Fruit fly (Drosophila melanogaster) whole organism, wandering third instar larva: Measurements from ENCODE around the gene CG15535.

ENCODE experiments used
- Abd-B ChIP-seq: fragments of >200 bp; optimal IDR thresholded peaks from 2 replicates; lab custom pipeline; 2017; ENCODE audit warnings: missing biosample characterization, missing genetic modification characterization
- CG9705 ChIP-seq: fragments of 200-800 bp; sonication (Bioruptor generic); optimal IDR thresholded peaks from 2 replicates; lab custom pipeline; 2018; ENCODE audit warnings: missing biosample characterization, mild to moderate bottlenecking, missing genetic modification characterization
- CrebA ChIP-seq: fragments of 200-800 bp; sonication (Bioruptor generic); optimal IDR thresholded peaks from 2 replicates; lab custom pipeline; 2016; ENCODE audit warnings: missing biosample characterization, mild to moderate bottlenecking, missing genetic modification characterization, borderline replicate concordance
- Dfd ChIP-seq: fragments of >200 bp; optimal IDR thresholded peaks from 2 replicates; lab custom pipeline; 2017; ENCODE audit warnings: missing biosample characterization, missing genetic modification characterization
- Dif ChIP-seq: fragments of 200-275, 200-300 bp; sonication (Bioruptor generic); optimal IDR thresholded peaks from 2 replicates; lab custom pipeline; 2018; ENCODE audit warnings: missing biosample characterization, missing genetic modification characterization; ENCODE audit not compliant: partially characterized antibody
- GATAd ChIP-seq: sonication (Bioruptor generic); optimal IDR thresholded peaks from 2 replicates; lab custom pipeline; 2016; ENCODE audit warnings: missing biosample characterization, missing genetic modification characterization
- HLH106 ChIP-seq: fragments of 200-800 bp; optimal IDR thresholded peaks from 3 replicates; lab custom pipeline; 2019; ENCODE audit warnings: missing biosample characterization, mild to moderate bottlenecking, missing genetic modification characterization, moderate library complexity
- Hnf4 ChIP-seq: fragments of 200-800 bp; sonication (Bioruptor generic); optimal IDR thresholded peaks from 2 replicates; lab custom pipeline; 2016; ENCODE audit warnings: missing biosample characterization, mild to moderate bottlenecking, missing genetic modification characterization
- Hr83 ChIP-seq: fragments of 200-300 bp; sonication (Bioruptor generic); optimal IDR thresholded peaks from 2 replicates; lab custom pipeline; 2016; ENCODE audit warnings: missing biosample characterization, mild to moderate bottlenecking, missing genetic modification characterization, moderate library complexity; ENCODE audit not compliant: poor library complexity, severe bottlenecking
- Jra ChIP-seq: sonication (Bioruptor generic); optimal IDR thresholded peaks from 2 replicates; lab custom pipeline; 2016; ENCODE audit warnings: missing biosample characterization, missing genetic modification characterization
- Mio ChIP-seq: sonication (Bioruptor generic); optimal IDR thresholded peaks from 2 replicates; lab custom pipeline; 2016; ENCODE audit warnings: missing biosample characterization, missing genetic modification characterization
- N ChIP-seq: fragments of >200 bp; optimal IDR thresholded peaks from 2 replicates; lab custom pipeline; 2018; ENCODE audit warnings: missing biosample characterization, missing external identifiers, missing genetic modification characterization
- OdsH ChIP-seq: fragments of 200-800 bp; sonication (Bioruptor generic); optimal IDR thresholded peaks from 2 replicates; lab custom pipeline; 2016; ENCODE audit warnings: missing biosample characterization, mild to moderate bottlenecking, missing genetic modification characterization
- Rel ChIP-seq, 2 experiments: fragments of 200-800 bp; sonication (Bioruptor generic) in 1 of 2; optimal IDR thresholded peaks; 2 replicates in 1 of 2; 3 replicates in 1 of 2; lab custom pipeline; 2016 to 2019; ENCODE audit warnings: mild to moderate bottlenecking in 2 of 2, missing biosample characterization in 2 of 2, missing genetic modification characterization in 2 of 2, moderate library complexity in 1 of 2
- Sp1 ChIP-seq: fragments of 200-800 bp; sonication (Bioruptor generic); optimal IDR thresholded peaks from 3 replicates; lab custom pipeline; 2019; ENCODE audit warnings: missing biosample characterization, mild to moderate bottlenecking, missing genetic modification characterization, moderate library complexity
- Vsx2 ChIP-seq: fragments of 200-300, 225-300 bp; sonication (Bioruptor generic); optimal IDR thresholded peaks from 2 replicates; lab custom pipeline; 2018; ENCODE audit warnings: missing biosample characterization, missing genetic modification characterization; ENCODE audit not compliant: partially characterized antibody
- brk ChIP-seq: fragments of 200-800 bp; sonication (Bioruptor generic); optimal IDR thresholded peaks from 2 replicates; lab custom pipeline; 2016; ENCODE audit warnings: missing biosample characterization, mild to moderate bottlenecking, missing genetic modification characterization
- dl ChIP-seq, 2 experiments: fragments of 175-275, 200-275 bp in 1 of 2; fragments of 200-275 bp in 1 of 2; sonication (Bioruptor generic); optimal IDR thresholded peaks; lab custom pipeline; 2018; ENCODE audit warnings: mild to moderate bottlenecking in 2 of 2, missing biosample characterization in 2 of 2, missing genetic modification characterization in 2 of 2, moderate library complexity in 2 of 2; ENCODE audit not compliant: partially characterized antibody in 2 of 2, insufficient read depth in 1 of 2
- dsf ChIP-seq: sonication (Bioruptor generic); optimal IDR thresholded peaks from 2 replicates; lab custom pipeline; 2016; ENCODE audit warnings: missing biosample characterization, missing genetic modification characterization, borderline replicate concordance
- ey ChIP-seq: fragments of 200-800 bp; sonication (Bioruptor generic); optimal IDR thresholded peaks from 2 replicates; lab custom pipeline; 2016; ENCODE audit warnings: missing biosample characterization, missing genetic modification characterization
- foxo ChIP-seq, 2 experiments: fragments of 200-800 bp; sonication (Bioruptor generic); optimal IDR thresholded peaks; 2 replicates in 1 of 2; 3 replicates in 1 of 2; lab custom pipeline; 2016 to 2017; ENCODE audit warnings: missing biosample characterization in 2 of 2, missing genetic modification characterization in 2 of 2
- fru ChIP-seq: fragments of 200-800 bp; sonication (Bioruptor generic); optimal IDR thresholded peaks from 3 replicates; lab custom pipeline; 2016; ENCODE audit warnings: missing biosample characterization, mild to moderate bottlenecking, missing genetic modification characterization
- h ChIP-seq: fragments of 200-800 bp; sonication (Bioruptor generic); optimal IDR thresholded peaks from 3 replicates; lab custom pipeline; 2016; ENCODE audit warnings: missing biosample characterization, mild to moderate bottlenecking, missing genetic modification characterization
- jim ChIP-seq: fragments of 175-275, 200-325 bp; sonication (Bioruptor generic); optimal IDR thresholded peaks from 2 replicates; lab custom pipeline; 2016; ENCODE audit warnings: missing biosample characterization, mild to moderate bottlenecking, missing genetic modification characterization
- pan ChIP-seq: fragments of >200 bp; optimal IDR thresholded peaks from 2 replicates; lab custom pipeline; 2017
- psq ChIP-seq: fragments of 200-800 bp; sonication (Bioruptor generic); optimal IDR thresholded peaks from 3 replicates; lab custom pipeline; 2017; ENCODE audit warnings: missing biosample characterization, mild to moderate bottlenecking, missing genetic modification characterization, moderate library complexity
- rgr ChIP-seq: fragments of 200-800 bp; sonication (Bioruptor generic); optimal IDR thresholded peaks from 3 replicates; lab custom pipeline; 2016; ENCODE audit warnings: missing biosample characterization, mild to moderate bottlenecking, missing genetic modification characterization
- sage ChIP-seq: fragments of 200-800 bp; sonication (Bioruptor generic); optimal IDR thresholded peaks from 2 replicates; lab custom pipeline; 2016; ENCODE audit warnings: missing biosample characterization, mild to moderate bottlenecking, missing genetic modification characterization
- sv ChIP-seq: fragments of 200-800 bp; sonication (Bioruptor generic); optimal IDR thresholded peaks from 3 replicates; lab custom pipeline; 2016; ENCODE audit warnings: missing biosample characterization, missing genetic modification characterization
- usp ChIP-seq: fragments of >200 bp; optimal IDR thresholded peaks from 2 replicates; lab custom pipeline; 2017; ENCODE audit warnings: missing biosample characterization, missing genetic modification characterization
- woc ChIP-seq: sonication (Bioruptor generic); optimal IDR thresholded peaks from 2 replicates; lab custom pipeline; 2016; ENCODE audit warnings: missing biosample characterization, mild to moderate bottlenecking, missing genetic modification characterization

CG15535 gene

DNA sequence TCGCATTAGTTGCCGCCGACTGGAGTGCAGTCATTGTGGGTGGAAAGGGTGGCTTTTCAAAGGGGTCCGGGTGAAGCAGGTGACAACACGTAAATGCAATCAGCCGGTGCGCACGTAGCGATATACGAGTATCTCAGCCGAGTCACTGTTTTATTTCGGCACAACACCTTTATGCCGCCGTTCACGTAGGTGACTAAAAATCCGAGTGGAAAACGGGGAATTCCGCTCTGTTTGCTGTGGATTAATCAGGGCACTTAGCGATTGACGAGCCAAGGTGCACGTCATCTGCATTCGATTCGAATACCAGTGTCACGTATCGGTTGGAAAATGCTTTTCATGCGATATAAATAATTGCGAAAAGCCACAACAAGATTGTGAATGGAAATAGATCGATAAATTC is 17.2 kb downstream of the CG15535 start:
- no peak for TF ChIP-seq dsf
- TF ChIP-seq Rel (GFP tag; optimal IDR thresholded peaks at IDR 0.05; lab: Kevin White, UChicago) = no peak
- TF ChIP-seq Rel (tag; optimal IDR thresholded peaks at IDR 0.05; lab: Kevin White, UChicago) = peak; percentile 94

DNA sequence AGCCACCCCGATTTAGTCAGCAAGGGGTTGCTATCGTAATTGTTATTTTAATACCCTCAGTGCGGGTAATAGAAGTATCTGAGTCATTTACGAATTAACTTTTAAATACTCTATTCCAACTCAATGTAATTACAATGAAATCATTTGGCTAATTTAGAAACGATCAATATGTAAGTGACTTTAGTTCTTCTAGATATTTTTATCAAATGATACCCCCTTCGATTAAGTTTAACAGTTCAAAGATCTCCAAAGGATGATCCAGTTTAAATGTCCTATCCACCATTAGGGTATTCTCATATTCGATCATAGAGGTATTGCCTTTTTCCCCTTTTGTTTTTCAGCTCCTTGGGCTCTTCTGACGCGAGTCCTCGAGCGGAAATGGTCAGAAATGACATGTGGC is 29.8 kb downstream of the CG15535 start:
- TF ChIP-seq fru (GFP tag; lab: Kevin White, UChicago) (peak; percentile 6), HLH106 (tag; lab: Kevin White, UChicago) (peak; percentile 5), foxo (GFP tag; optimal IDR thresholded peaks at IDR 0.05; lab: Kevin White, UChicago) (peak in 1 of 2 experiments; percentile 1), Rel (GFP tag; optimal IDR thresholded peaks at IDR 0.05; lab: Kevin White, UChicago) (no peak), Rel (tag; optimal IDR thresholded peaks at IDR 0.05; lab: Kevin White, UChicago) (no peak), woc (GFP tag; lab: Kevin White, UChicago) (peak; percentile 35), dsf (no peak)

DNA sequence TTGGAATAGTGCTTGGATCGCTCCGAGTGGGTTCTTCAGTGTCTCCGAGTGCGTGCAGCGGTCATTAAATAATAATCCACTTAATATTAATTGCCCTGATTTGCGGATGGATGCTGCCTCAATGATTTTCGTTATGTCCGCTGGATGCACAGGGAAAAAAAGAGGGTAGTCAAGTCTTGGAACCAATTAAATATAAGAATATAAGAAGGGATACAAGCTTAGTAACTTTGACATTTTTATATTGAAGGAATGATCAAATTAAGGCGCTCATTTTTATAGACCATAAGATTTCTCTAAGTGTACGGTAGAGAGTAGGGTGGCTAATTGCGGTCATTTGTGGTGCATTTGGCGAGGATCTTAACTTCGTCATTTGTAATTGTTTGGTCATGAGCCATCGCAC is 31.8 kb downstream of the CG15535 start:
- TF ChIP-seq rgr (GFP tag; lab: Kevin White, UChicago) = peak; percentile 33
- no peak for TF ChIP-seq Rel (GFP tag; optimal IDR thresholded peaks at IDR 0.05; lab: Kevin White, UChicago)
- TF ChIP-seq Rel (tag; optimal IDR thresholded peaks at IDR 0.05; lab: Kevin White, UChicago) = no peak
- TF ChIP-seq usp (GFP tag; lab: Kevin White, UChicago) = no peak
- no peak for TF ChIP-seq OdsH
- TF ChIP-seq Hnf4 (GFP tag; lab: Kevin White, UChicago) = peak; percentile 14
- no peak for TF ChIP-seq Sp1 (GFP tag; lab: Kevin White, UChicago)
- TF ChIP-seq HLH106 (tag; lab: Kevin White, UChicago) = peak; percentile 3
- TF ChIP-seq N (GFP tag; lab: Kevin White, UChicago) = no peak
- no peak for TF ChIP-seq Abd-B (GFP tag; lab: Kevin White, UChicago)
- peak; percentile 2 for TF ChIP-seq ey (GFP tag; lab: Kevin White, UChicago)
- TF ChIP-seq Mio (GFP tag; lab: Kevin White, UChicago) = no peak
- TF ChIP-seq h (GFP tag; lab: Kevin White, UChicago) = peak; percentile 33
- no peak for TF ChIP-seq Jra (GFP tag; lab: Kevin White, UChicago)
- TF ChIP-seq foxo (GFP tag; optimal IDR thresholded peaks at IDR 0.05; lab: Kevin White, UChicago) = peak in 1 of 2 experiments; percentile 18
- no peak for TF ChIP-seq pan

DNA sequence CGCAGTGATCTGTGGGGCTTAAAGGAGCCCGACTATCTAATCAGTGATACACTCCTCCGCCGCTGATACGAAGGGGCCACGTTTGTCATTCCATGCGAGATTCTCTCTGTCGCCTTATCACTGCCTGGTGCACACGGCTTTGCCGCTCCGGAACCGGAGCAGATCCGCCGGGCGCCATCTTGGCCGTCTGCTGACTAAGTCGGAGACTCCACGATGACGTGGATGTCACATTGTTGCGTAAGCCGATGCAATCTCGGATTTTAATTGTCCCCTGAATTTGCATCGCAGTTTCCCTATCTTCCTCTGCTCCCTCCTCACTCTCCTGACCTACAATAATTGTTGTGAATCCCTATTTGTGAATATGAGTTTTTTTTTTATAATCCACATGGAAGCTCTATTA is 32.6 kb downstream of the CG15535 start:
- TF ChIP-seq Rel (GFP tag; optimal IDR thresholded peaks at IDR 0.05; lab: Kevin White, UChicago) (no peak), Rel (tag; optimal IDR thresholded peaks at IDR 0.05; lab: Kevin White, UChicago) (peak; percentile 91), ey (GFP tag; lab: Kevin White, UChicago) (no peak)

DNA sequence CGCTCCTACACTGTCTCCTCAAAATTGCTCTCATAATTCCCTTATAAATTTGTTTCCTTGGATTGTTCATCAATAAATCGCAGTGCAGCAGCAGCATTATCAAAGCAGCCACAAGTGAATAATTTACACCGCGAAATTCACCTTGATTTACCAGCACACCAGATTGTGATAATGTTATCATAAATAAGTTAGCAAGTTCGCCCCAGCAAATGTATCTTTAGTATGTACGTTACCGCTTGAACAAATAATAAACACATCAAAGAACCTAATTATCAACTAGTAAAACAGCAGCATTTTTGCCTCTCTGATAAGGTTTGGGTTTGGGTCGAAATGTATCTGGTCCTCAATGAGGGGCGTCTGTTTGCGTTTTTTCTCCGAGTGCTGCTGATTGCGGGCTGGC is 33.4 kb downstream of the CG15535 start:
- TF ChIP-seq Mio (GFP tag; lab: Kevin White, UChicago) (no peak), foxo (GFP tag; optimal IDR thresholded peaks at IDR 0.05; lab: Kevin White, UChicago) (peak in 1 of 2 experiments; percentile 11), CrebA (no peak)

- TF ChIP-seq rgr (GFP tag; lab: Kevin White, UChicago) (no peak), Dif (GFP tag; lab: Kevin White, UChicago) (peak; percentile 83), Hr83 (GFP tag; lab: Kevin White, UChicago) (peak; percentile 36), CrebA (peak; percentile 11), dl (GFP tag; optimal IDR thresholded peaks at IDR 0.05; lab: Kevin White, UChicago; ENCODE audit: insufficient read depth in 1 of 2, partially characterized antibody in 2 of 2) (peak; percentile 39 to 79), brk (GFP tag; lab: Kevin White, UChicago) (peak; percentile 29), Dfd (GFP tag; lab: Kevin White, UChicago) (no peak), sage (GFP tag; lab: Kevin White, UChicago) (peak; percentile 53)
Measured at dm6 chr3R:30389096-30389495, 34.6 kb downstream of the CG15535 start.

DNA sequence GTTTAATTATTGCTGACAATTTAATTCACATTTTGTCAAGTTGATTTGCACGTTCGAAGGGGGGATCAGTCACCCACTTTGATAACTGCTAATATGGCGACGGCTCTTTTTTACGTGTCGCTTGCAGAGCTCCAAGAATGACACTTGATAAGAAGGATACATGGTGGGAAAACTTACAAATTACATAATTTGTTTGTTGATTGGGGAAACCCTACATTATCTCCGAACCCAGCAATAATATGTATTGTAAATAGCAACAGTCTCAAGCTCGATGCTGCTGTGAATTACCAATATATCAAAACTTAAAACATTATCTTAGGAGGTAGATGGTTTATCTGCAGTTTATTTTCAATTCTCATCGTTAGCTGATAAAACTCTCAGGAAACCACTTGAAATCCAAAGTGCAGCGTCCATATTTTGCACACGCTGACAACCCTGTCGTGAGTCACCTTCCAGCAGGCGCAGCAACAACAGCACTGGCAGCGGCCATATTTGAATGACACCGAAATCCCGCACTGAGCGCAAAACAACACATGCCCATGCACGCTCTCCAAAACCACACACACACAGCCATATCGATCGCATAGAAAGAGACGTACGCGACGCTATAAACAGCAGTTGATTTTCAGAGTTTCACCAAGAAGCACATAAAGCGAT is 35.4 kb downstream of the CG15535 start:
- peak; percentile 76 for TF ChIP-seq Vsx2
- TF ChIP-seq ey (GFP tag; lab: Kevin White, UChicago) = peak; percentile 96
- peak; percentile 19 to 78 for TF ChIP-seq dl (GFP tag; optimal IDR thresholded peaks at IDR 0.05; lab: Kevin White, UChicago; ENCODE audit: insufficient read depth in 1 of 2, partially characterized antibody in 2 of 2)
- TF ChIP-seq CG9705 (GFP tag; lab: Kevin White, UChicago) = peak; percentile 94
- peak; percentile 72 for TF ChIP-seq Hnf4 (GFP tag; lab: Kevin White, UChicago)
- peak; percentile 74 for TF ChIP-seq Dif (GFP tag; lab: Kevin White, UChicago)
- TF ChIP-seq Rel (GFP tag; optimal IDR thresholded peaks at IDR 0.05; lab: Kevin White, UChicago) = peak; percentile 55
- TF ChIP-seq Rel (tag; optimal IDR thresholded peaks at IDR 0.05; lab: Kevin White, UChicago) = peak; percentile 33
- TF ChIP-seq jim (GFP tag; lab: Kevin White, UChicago) = no peak
- TF ChIP-seq dsf = peak; percentile 60
- TF ChIP-seq psq (GFP tag; lab: Kevin White, UChicago) = peak; percentile 93
- TF ChIP-seq rgr (GFP tag; lab: Kevin White, UChicago) = peak; percentile 92
- peak; percentile 70 for TF ChIP-seq sage (GFP tag; lab: Kevin White, UChicago)
- TF ChIP-seq GATAd (GFP tag; lab: Kevin White, UChicago) = peak; percentile 81
- no peak for TF ChIP-seq pan
- peak; percentile 93 for TF ChIP-seq sv (GFP tag; lab: Kevin White, UChicago)
- TF ChIP-seq N (GFP tag; lab: Kevin White, UChicago) = no peak
- peak; percentile 95 for TF ChIP-seq fru (GFP tag; lab: Kevin White, UChicago)
- peak; percentile 74 for TF ChIP-seq Mio (GFP tag; lab: Kevin White, UChicago)
- peak; percentile 95 for TF ChIP-seq woc (GFP tag; lab: Kevin White, UChicago)
